Fruit fly (Drosophila melanogaster) whole organism, embryonic: ENCODE data around the gene Duba.

Source experiments
- BEAF-32 ChIP-seq: fragments of 200-800 bp; sonication (Bioruptor generic); optimal IDR thresholded peaks from 3 replicates; lab custom pipeline; 2017; ENCODE audit warnings: missing biosample characterization, missing genetic modification characterization, mild to moderate bottlenecking, moderate library complexity, missing genetic modification reagents
- BtbVII ChIP-seq: fragments of 200-800 bp; sonication (Bioruptor generic); optimal IDR thresholded peaks from 3 replicates; lab custom pipeline; 2017; ENCODE audit warnings: missing biosample characterization, mild to moderate bottlenecking, missing genetic modification characterization
- CG10462 ChIP-seq: fragments of 200-800 bp; sonication (Bioruptor generic); optimal IDR thresholded peaks from 2 replicates; lab custom pipeline; 2016; ENCODE audit warnings: missing biosample characterization, missing genetic modification characterization
- CG12769 ChIP-seq: fragments of 200-800 bp; sonication (Bioruptor generic); optimal IDR thresholded peaks from 2 replicates; lab custom pipeline; 2019; ENCODE audit warnings: missing biosample characterization, mild to moderate bottlenecking, missing genetic modification characterization, moderate library complexity
- CG13287 ChIP-seq: fragments of 200-800 bp; sonication (Bioruptor generic); IDR thresholded peaks from 2 replicates; pipeline ENCODE4 v1.3.6; 2022; ENCODE audit warnings: missing biosample characterization, missing genetic modification characterization; ENCODE audit not compliant: partially characterized antibody
- CG15073 ChIP-seq: fragments of 200-800 bp; sonication (Bioruptor generic); optimal IDR thresholded peaks from 2 replicates; lab custom pipeline; 2016; ENCODE audit warnings: missing biosample characterization, missing genetic modification characterization
- CG15269 ChIP-seq: fragments of 200-800 bp; sonication (Bioruptor generic); optimal IDR thresholded peaks from 2 replicates; lab custom pipeline; 2018; ENCODE audit warnings: missing biosample characterization, mild to moderate bottlenecking, missing genetic modification characterization, moderate library complexity
- CG15696 ChIP-seq: fragments of 200-800 bp; sonication (Bioruptor generic); optimal IDR thresholded peaks from 2 replicates; lab custom pipeline; 2019; ENCODE audit warnings: missing biosample characterization, mild to moderate bottlenecking, missing genetic modification characterization, moderate library complexity
- CG1647 ChIP-seq: fragments of 200-800 bp; sonication (Bioruptor generic); optimal IDR thresholded peaks from 3 replicates; lab custom pipeline; 2016; ENCODE audit warnings: missing biosample characterization, missing genetic modification characterization
- CG16813 ChIP-seq: fragments of 200-800 bp; sonication (Bioruptor generic); IDR thresholded peaks from 3 replicates; pipeline ENCODE4 v1.3.6; 2022; ENCODE audit warnings: missing biosample characterization, missing genetic modification characterization; ENCODE audit not compliant: partially characterized antibody
- CG17829 ChIP-seq: fragments of 200-800 bp; optimal IDR thresholded peaks from 2 replicates; lab custom pipeline; 2019; ENCODE audit warnings: missing biosample characterization, mild to moderate bottlenecking, missing genetic modification characterization, moderate library complexity
- CG18011 ChIP-seq: fragments of 200-800 bp; sonication (Bioruptor generic); optimal IDR thresholded peaks from 2 replicates; lab custom pipeline; 2017; ENCODE audit warnings: missing biosample characterization, missing genetic modification characterization, mild to moderate bottlenecking, moderate library complexity, missing genotype
- CG18599 ChIP-seq: fragments of 200-800 bp; sonication (Bioruptor generic); optimal IDR thresholded peaks from 3 replicates; lab custom pipeline; 2017; ENCODE audit warnings: missing biosample characterization, missing genetic modification characterization, mild to moderate bottlenecking, moderate library complexity, missing genetic modification reagents
- CG2129 ChIP-seq: fragments of 200-800 bp; sonication (Bioruptor generic); IDR thresholded peaks from 2 replicates; pipeline ENCODE4 v1.3.6; 2022; ENCODE audit warnings: missing biosample characterization, missing genetic modification characterization; ENCODE audit not compliant: partially characterized antibody
- CG4282 ChIP-seq: fragments of 200-800 bp; sonication (Bioruptor generic); optimal IDR thresholded peaks from 2 replicates; lab custom pipeline; 2016; ENCODE audit warnings: missing biosample characterization, missing genetic modification characterization
- CG6175 ChIP-seq: fragments of 200-800 bp; sonication (Bioruptor generic); IDR thresholded peaks from 3 replicates; pipeline ENCODE4 v1.3.6; 2022; ENCODE audit warnings: missing biosample characterization, missing genetic modification characterization
- CG7556 ChIP-seq: fragments of 200-800 bp; sonication (Bioruptor generic); optimal IDR thresholded peaks from 2 replicates; lab custom pipeline; 2017; ENCODE audit warnings: missing biosample characterization, mild to moderate bottlenecking, missing genetic modification characterization
- CG7745 ChIP-seq: fragments of 200-800 bp; sonication (Bioruptor generic); optimal IDR thresholded peaks from 2 replicates; lab custom pipeline; 2018; ENCODE audit warnings: missing biosample characterization, mild to moderate bottlenecking, missing genetic modification characterization, moderate library complexity
- CG7987 ChIP-seq: fragments of 200-800 bp; sonication (Bioruptor generic); optimal IDR thresholded peaks from 2 replicates; lab custom pipeline; 2018; ENCODE audit warnings: missing biosample characterization, mild to moderate bottlenecking, missing genetic modification characterization, moderate library complexity
- CrebB ChIP-seq: fragments of 200-800 bp; sonication (Bioruptor generic); optimal IDR thresholded peaks from 3 replicates; lab custom pipeline; 2018; ENCODE audit warnings: missing biosample characterization, mild to moderate bottlenecking, missing genetic modification characterization
- D ChIP-seq, 2 experiments: fragments of 200-800 bp in 1 of 2; fragments of >200 bp in 1 of 2; sonication (Bioruptor generic) in 1 of 2; optimal IDR thresholded peaks; 2 replicates in 1 of 2; 3 replicates in 1 of 2; lab custom pipeline; 2017; ENCODE audit warnings: mild to moderate bottlenecking in 1 of 2, missing biosample characterization in 1 of 2, missing genetic modification characterization in 1 of 2, missing genetic modification reagents in 1 of 2
- Deaf1 ChIP-seq: fragments of 200-800 bp; optimal IDR thresholded peaks from 3 replicates; lab custom pipeline; 2019; ENCODE audit warnings: missing biosample characterization, mild to moderate bottlenecking, missing genetic modification characterization, moderate library complexity
- ERR ChIP-seq: fragments of 200-800 bp; sonication (Bioruptor generic); optimal IDR thresholded peaks from 2 replicates; lab custom pipeline; 2016; ENCODE audit warnings: missing biosample characterization, missing genetic modification characterization
- HLH4C ChIP-seq: fragments of 200-800 bp; sonication (Bioruptor generic); IDR thresholded peaks from 3 replicates; pipeline ENCODE4 v1.3.6; 2022; ENCODE audit warnings: missing biosample characterization, missing genetic modification characterization; ENCODE audit not compliant: partially characterized antibody
- HmgZ ChIP-seq: fragments of 200-800 bp; sonication (Bioruptor generic); optimal IDR thresholded peaks from 2 replicates; lab custom pipeline; 2018; ENCODE audit warnings: missing biosample characterization, mild to moderate bottlenecking, missing genetic modification characterization
- Lhr ChIP-seq: fragments of 200-800 bp; sonication (Bioruptor generic); optimal IDR thresholded peaks from 3 replicates; lab custom pipeline; 2017; ENCODE audit warnings: mild to moderate bottlenecking, missing biosample characterization, missing genetic modification reagents, missing genetic modification characterization
- Lpt ChIP-seq: fragments of >200 bp; optimal IDR thresholded peaks from 2 replicates; lab custom pipeline; 2018; ENCODE audit warnings: missing biosample characterization, missing genetic modification characterization
- Pdp1 ChIP-seq, 2 experiments: fragments of 200-800 bp; sonication (Bioruptor generic); optimal IDR thresholded peaks; 3 replicates each; lab custom pipeline; 2016; ENCODE audit warnings: missing biosample characterization in 2 of 2, missing genetic modification characterization in 2 of 2, mild to moderate bottlenecking in 1 of 2, moderate library complexity in 1 of 2
- Scr ChIP-seq: fragments of 200-800 bp; sonication (Bioruptor generic); IDR thresholded peaks from 2 replicates; pipeline ENCODE4 v1.3.6; 2022; ENCODE audit warnings: missing biosample characterization, missing genetic modification characterization; ENCODE audit not compliant: partially characterized antibody
- ase ChIP-seq: fragments of 200-800 bp; sonication (Bioruptor generic); IDR thresholded peaks from 3 replicates; pipeline ENCODE4 v1.3.6; 2022; ENCODE audit warnings: missing biosample characterization, missing genetic modification characterization
- bigmax ChIP-seq: fragments of 200-800 bp; sonication (Bioruptor generic); optimal IDR thresholded peaks from 2 replicates; lab custom pipeline; 2018; ENCODE audit warnings: missing biosample characterization, mild to moderate bottlenecking, missing genetic modification characterization
- btn ChIP-seq: fragments of 200-800 bp; sonication (Bioruptor generic); optimal IDR thresholded peaks from 2 replicates; lab custom pipeline; 2016; ENCODE audit warnings: missing biosample characterization, missing genetic modification characterization
- chn ChIP-seq: fragments of 200-800 bp; sonication (Bioruptor generic); optimal IDR thresholded peaks from 2 replicates; lab custom pipeline; 2016; ENCODE audit warnings: missing biosample characterization, missing genetic modification characterization
- cwo ChIP-seq: fragments of 200-800 bp; sonication (Bioruptor generic); optimal IDR thresholded peaks from 3 replicates; lab custom pipeline; 2017; ENCODE audit warnings: missing biosample characterization, missing genetic modification characterization, mild to moderate bottlenecking, moderate library complexity, missing genetic modification reagents
- emc ChIP-seq: fragments of 200-800 bp; sonication (Bioruptor generic); optimal IDR thresholded peaks from 2 replicates; lab custom pipeline; 2016; ENCODE audit warnings: missing biosample characterization, missing genetic modification characterization
- ewg ChIP-seq: fragments of 200-800 bp; sonication (Bioruptor generic); optimal IDR thresholded peaks from 3 replicates; lab custom pipeline; 2017; ENCODE audit warnings: mild to moderate bottlenecking, missing biosample characterization, missing genetic modification reagents, missing genetic modification characterization
- fd102C ChIP-seq: fragments of 200-800 bp; sonication (Bioruptor generic); optimal IDR thresholded peaks from 2 replicates; lab custom pipeline; 2018; ENCODE audit warnings: missing biosample characterization, mild to moderate bottlenecking, missing genetic modification characterization, moderate library complexity
- oc ChIP-seq: fragments of 200-800 bp; sonication (Bioruptor generic); optimal IDR thresholded peaks from 2 replicates; lab custom pipeline; 2018; ENCODE audit warnings: missing biosample characterization, mild to moderate bottlenecking, missing genetic modification characterization, moderate library complexity
- odd ChIP-seq: fragments of 200-800 bp; sonication (Bioruptor generic); optimal IDR thresholded peaks from 2 replicates; lab custom pipeline; 2017; ENCODE audit warnings: missing biosample characterization, mild to moderate bottlenecking, missing genetic modification characterization
- onecut ChIP-seq: fragments of 200-800 bp; sonication (Bioruptor generic); IDR thresholded peaks from 2 replicates; pipeline ENCODE4 v1.3.6; 2022; ENCODE audit warnings: missing biosample characterization, missing genetic modification characterization
- peb ChIP-seq: fragments of 200-800 bp; sonication (Bioruptor generic); IDR thresholded peaks from 2 replicates; pipeline ENCODE4 v1.3.6; 2022; ENCODE audit warnings: missing biosample characterization, missing genetic modification characterization
- pros ChIP-seq: fragments of 200-800 bp; sonication (Bioruptor generic); optimal IDR thresholded peaks from 3 replicates; lab custom pipeline; 2019; ENCODE audit warnings: missing biosample characterization, mild to moderate bottlenecking, missing genetic modification characterization, moderate library complexity
- sd ChIP-seq: fragments of 200-800 bp; sonication (Bioruptor generic); optimal IDR thresholded peaks from 3 replicates; lab custom pipeline; 2018; ENCODE audit warnings: missing biosample characterization, mild to moderate bottlenecking, missing genetic modification characterization, moderate library complexity
- sim ChIP-seq: fragments of 200-800 bp; sonication (Bioruptor generic); IDR thresholded peaks from 2 replicates; pipeline ENCODE4 v1.3.6; 2022; ENCODE audit warnings: missing biosample characterization, missing genetic modification characterization
- sisA ChIP-seq: fragments of 200-800 bp; sonication (Bioruptor generic); IDR thresholded peaks from 2 replicates; pipeline ENCODE4 v1.3.6; 2022; ENCODE audit warnings: missing biosample characterization, missing genetic modification characterization
- stwl ChIP-seq: fragments of 200-800 bp; sonication (Bioruptor generic); optimal IDR thresholded peaks from 3 replicates; lab custom pipeline; 2018; ENCODE audit warnings: missing biosample characterization, mild to moderate bottlenecking, missing genetic modification characterization, moderate library complexity
- toy ChIP-seq: fragments of 200-800 bp; sonication (Bioruptor generic); IDR thresholded peaks from 2 replicates; pipeline ENCODE4 v1.3.6; 2022; ENCODE audit warnings: missing biosample characterization, missing genetic modification characterization

Gene Duba

dm6 chr3L:11586794-11587462 is 22.3 kb downstream of the Duba start (continued):
- TF ChIP-seq CG1647 (GFP tag; lab: Kevin White, UChicago) (no peak), CG13287 (GFP tag; lab: Robert Waterston, UW) (peak; percentile 44; the same call in 1 of the 2 replicates), CG7987 (GFP tag; lab: Kevin White, UChicago) (no peak), CG18599 (no peak), CG18011 (GFP tag; lab: Kevin White, UChicago) (no peak), CG17829 (tag; lab: Kevin White, UChicago) (no peak), oc (peak; percentile 38), CG4282 (GFP tag; lab: Kevin White, UChicago) (no peak), CG15073 (GFP tag; lab: Kevin White, UChicago) (no peak), HmgZ (tag; lab: Kevin White, UChicago) (no peak), ase (GFP tag; lab: Robert Waterston, UW) (no peak), CG15269 (tag; lab: Kevin White, UChicago) (no peak), Lpt (no peak), HLH4C (GFP tag; lab: Robert Waterston, UW) (peak; percentile 55; the same call in 2 of the 3 replicates), BtbVII (GFP tag; lab: Kevin White, UChicago) (no peak), Deaf1 (tag; lab: Kevin White, UChicago) (peak; percentile 44), sd (tag; lab: Kevin White, UChicago) (peak; percentile 5), btn (GFP tag; lab: Kevin White, UChicago) (no peak), onecut (GFP tag; lab: Robert Waterston, UW) (no peak), ewg (GFP tag; lab: Kevin White, UChicago) (no peak), Scr (no peak), CG10462 (peak; percentile 56), ERR (GFP tag; lab: Kevin White, UChicago) (no peak), Lhr (GFP tag; lab: Kevin White, UChicago) (no peak), CG7745 (tag; lab: Kevin White, UChicago) (no peak), D (optimal IDR thresholded peaks at IDR 0.05; lab: Kevin White, UChicago) (peak; percentile 68), D (GFP tag; optimal IDR thresholded peaks at IDR 0.05; lab: Kevin White, UChicago) (no peak), CrebB (no peak), peb (GFP tag; lab: Robert Waterston, UW) (peak; percentile 46; the same call in 1 of the 2 replicates), CG15696 (tag; lab: Kevin White, UChicago) (no peak), emc (GFP tag; lab: Kevin White, UChicago) (no peak), fd102C (GFP tag; lab: Kevin White, UChicago) (no peak), sim (GFP tag; lab: Robert Waterston, UW) (no peak), BEAF-32 (GFP tag; lab: Kevin White, UChicago) (no peak), CG12769 (peak; percentile 12), toy (no peak), bigmax (GFP tag; lab: Kevin White, UChicago) (no peak), CG7556 (GFP tag; lab: Kevin White, UChicago) (no peak), chn (GFP tag; lab: Kevin White, UChicago) (peak; percentile 14), sisA (no peak), odd (GFP tag; lab: Kevin White, UChicago) (peak; percentile 15), CG6175 (GFP tag; lab: Robert Waterston, UW) (0 out of 3 replicates have a peak, but pooled peaks have one; percentile 34), CG16813 (GFP tag; lab: Robert Waterston, UW) (peak; percentile 21; the same call in 1 of the 3 replicates), Pdp1 (GFP tag; optimal IDR thresholded peaks at IDR 0.05; lab: Kevin White, UChicago) (peak in 1 of 2 experiments; percentile 69), cwo (GFP tag; lab: Kevin White, UChicago) (no peak), stwl (tag; lab: Kevin White, UChicago) (peak; percentile 25), CG2129 (GFP tag; lab: Robert Waterston, UW) (no peak), pros (peak; percentile 87)
